Worm (Caenorhabditis elegans): ENCODE results near the gene snrp-40.1.

DNA sequence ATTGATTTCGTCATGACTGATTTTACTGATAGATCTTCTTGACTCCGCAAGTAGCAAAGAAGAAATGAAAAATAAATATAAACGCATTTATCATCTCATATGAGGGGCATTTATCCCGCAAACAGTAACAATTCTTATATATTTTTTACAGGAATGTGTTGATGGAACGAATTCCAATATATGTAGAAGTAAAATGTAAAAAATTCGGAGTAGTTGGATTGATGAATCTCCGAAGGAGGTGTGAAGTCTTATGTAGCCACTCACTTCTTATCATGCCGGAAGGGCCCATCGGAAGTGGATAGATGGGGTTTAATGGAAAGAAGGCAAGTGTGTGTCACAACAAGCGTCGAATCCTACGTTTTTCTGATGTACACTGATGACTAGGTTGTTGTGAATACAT lies 38.2 kb upstream of the snrp-40.1 start, which contains the start of gene gcy-9:
- TF ChIP-seq ceh-8 (GFP tag; optimal IDR thresholded peaks at IDR 0.05) (no peak), nhr-11 (tag; optimal IDR thresholded peaks at IDR 0.05) (no peak), elt-2 (tag; optimal IDR thresholded peaks at IDR 0.05) (no peak), egl-13 (tag; optimal IDR thresholded peaks at IDR 0.05) (no peak), nhr-12 (tag; optimal IDR thresholded peaks at IDR 0.05) (no peak), hlh-4 (tag; optimal IDR thresholded peaks at IDR 0.05) (no peak), lsy-2 (tag; optimal IDR thresholded peaks at IDR 0.05) (no peak), skn-1 (tag; optimal IDR thresholded peaks at IDR 0.05) (no peak), fos-1 (tag; optimal IDR thresholded peaks at IDR 0.05) (no peak), lin-13 (GFP tag; optimal IDR thresholded peaks at IDR 0.05) (no peak), nhr-19 (GFP tag; conservative IDR thresholded peaks at IDR 0.05) (no peak), jun-1 (tag; optimal IDR thresholded peaks at IDR 0.05) (no peak)

Measured in whole organism, L1 larva.